Worm (Caenorhabditis elegans): ENCODE results near the gene T25E12.6.

- TF ChIP-seq egl-13 (tag; optimal IDR thresholded peaks at IDR 0.05): no peak
- no peak for TF ChIP-seq jun-1 (tag; optimal IDR thresholded peaks at IDR 0.05)
- TF ChIP-seq ztf-11 (tag; optimal IDR thresholded peaks at IDR 0.05): no peak
- TF ChIP-seq lin-13 (GFP tag; optimal IDR thresholded peaks at IDR 0.05): no peak
- no peak for TF ChIP-seq nhr-77 (tag; optimal IDR thresholded peaks at IDR 0.05)
- TF ChIP-seq unc-30 (tag; optimal IDR thresholded peaks at IDR 0.05): no peak
- TF ChIP-seq nhr-11 (tag; optimal IDR thresholded peaks at IDR 0.05): no peak
Observed at ce11 chrV:16774428-16774827, 32.2 kb downstream of the T25E12.6 start.

All from whole organism, L1 larva.